Worm (Caenorhabditis elegans) whole organism, L4 larva: ENCODE data around the gene F28B12.1.

Experiments used
- F49E8.2 ChIP-seq: sonication (generic microtip); optimal IDR thresholded peaks from 2 replicates; lab custom pipeline; 2016; ENCODE audit warnings: missing compliant biosample characterization, mild to moderate bottlenecking, missing genetic modification characterization, borderline replicate concordance
- ama-1 ChIP-seq: fragments of 150-350 bp; optimal IDR thresholded peaks from 2 replicates; lab custom pipeline; 2014; ENCODE audit warnings: inconsistent platforms, mixed read lengths
- cey-2 ChIP-seq: sonication (generic microtip); optimal IDR thresholded peaks from 3 replicates; lab custom pipeline; 2017; ENCODE audit warnings: missing genetic modification characterization, mild to moderate bottlenecking, missing compliant biosample characterization, antibody characterized with exemption, borderline replicate concordance; ENCODE audit not compliant: insufficient read depth
- egl-27 ChIP-seq: sonication (generic microtip); optimal IDR thresholded peaks from 3 replicates; lab custom pipeline; 2017; ENCODE audit warnings: missing biosample characterization, missing genetic modification reagents, missing genetic modification characterization
- fkh-10 ChIP-seq: fragments of 150-350 bp; optimal IDR thresholded peaks from 2 replicates; lab custom pipeline; 2014; ENCODE audit warnings: missing biosample characterization, missing genetic modification reagents, missing genetic modification characterization
- jun-1 ChIP-seq: fragments of 150-350 bp; optimal IDR thresholded peaks from 2 replicates; lab custom pipeline; 2014; ENCODE audit warnings: missing biosample characterization, missing genetic modification reagents, missing genetic modification characterization
- lin-13 ChIP-seq: fragments of 150-350 bp; optimal IDR thresholded peaks from 2 replicates; lab custom pipeline; 2014; ENCODE audit warnings: missing biosample characterization, missing genetic modification reagents, missing genetic modification characterization
- lsy-2 ChIP-seq, 2 experiments: fragments of 150-350 bp in 1 of 2; sonication (generic microtip) in 1 of 2; optimal IDR thresholded peaks; 2 replicates each; lab custom pipeline; 2014 to 2017; ENCODE audit warnings: missing biosample characterization in 2 of 2, missing genetic modification characterization in 2 of 2
- nhr-10 ChIP-seq: fragments of 150-350 bp; optimal IDR thresholded peaks from 2 replicates; lab custom pipeline; 2014; ENCODE audit warnings: missing biosample characterization, missing genetic modification characterization
- nhr-25 ChIP-seq: sonication (generic microtip); optimal IDR thresholded peaks from 2 replicates; lab custom pipeline; 2017; ENCODE audit warnings: missing genetic modification characterization, mild to moderate bottlenecking, missing compliant biosample characterization, antibody characterized with exemption, moderate library complexity, borderline replicate concordance; ENCODE audit not compliant: insufficient read depth
- unc-130 ChIP-seq: sonication (generic microtip); optimal IDR thresholded peaks from 2 replicates; lab custom pipeline; 2016; ENCODE audit warnings: missing genetic modification reagents, missing genetic modification characterization, missing compliant biosample characterization

ce11 chrII:5921620-5922019 lies 21.1 kb upstream of the F28B12.1 start, which contains the start of gene vrk-1:
- TF ChIP-seq ama-1 (no peak), egl-27 (tag; lab: Kevin White, UChicago) (no peak), nhr-25 (tag; lab: Kevin White, UChicago) (no peak), jun-1 (tag; lab: Kevin White, UChicago) (no peak), nhr-10 (tag; lab: Kevin White, UChicago) (no peak), unc-130 (GFP tag; lab: Kevin White, UChicago) (no peak), F49E8.2 (no peak), cey-2 (tag; lab: Kevin White, UChicago) (no peak), lin-13 (GFP tag; lab: Kevin White, UChicago) (no peak), fkh-10 (GFP tag; lab: Kevin White, UChicago) (no peak), lsy-2 (tag; optimal IDR thresholded peaks at IDR 0.05; lab: Kevin White, UChicago) (peak in 1 of 2 experiments; percentile 25)
